Worm (Caenorhabditis elegans) whole organism, L2 larva: ENCODE results near the gene sid-1.

Experiments used
- Y55F3AM.14 ChIP-seq: fragments of 200-800 bp; sonication (Bioruptor generic); optimal IDR thresholded peaks from 2 replicates; lab custom pipeline; 2018; ENCODE audit warnings: mild to moderate bottlenecking, missing genetic modification characterization, missing compliant biosample characterization
- aly-2 ChIP-seq: fragments of 150-350 bp; optimal IDR thresholded peaks from 2 replicates; lab custom pipeline; 2014; ENCODE audit warnings: missing biosample characterization, missing genetic modification characterization
- ama-1 ChIP-seq: fragments of 150-350 bp; optimal IDR thresholded peaks from 2 replicates; lab custom pipeline; 2018; ENCODE audit warnings: inconsistent platforms
- ceh-16 ChIP-seq: fragments of 150-350 bp; optimal IDR thresholded peaks from 2 replicates; lab custom pipeline; 2014; ENCODE audit warnings: missing biosample characterization, missing genetic modification characterization
- ceh-82 ChIP-seq: fragments of 150-350 bp; optimal IDR thresholded peaks from 2 replicates; lab custom pipeline; 2014; ENCODE audit warnings: missing biosample characterization, missing genetic modification characterization
- crh-2 ChIP-seq: sonication (generic microtip); optimal IDR thresholded peaks from 2 replicates; lab custom pipeline; 2017; ENCODE audit warnings: missing biosample characterization, missing genetic modification characterization
- dmd-4 ChIP-seq: sonication (generic microtip); optimal IDR thresholded peaks from 2 replicates; lab custom pipeline; 2017; ENCODE audit warnings: missing biosample characterization, missing genetic modification characterization
- elt-3 ChIP-seq: sonication (generic microtip); optimal IDR thresholded peaks from 2 replicates; lab custom pipeline; 2017; ENCODE audit warnings: missing biosample characterization, missing genetic modification characterization
- fos-1 ChIP-seq: fragments of 150-350 bp; optimal IDR thresholded peaks from 2 replicates; lab custom pipeline; 2014; ENCODE audit warnings: missing biosample characterization, missing genetic modification characterization
- gmeb-1 ChIP-seq: fragments of 150-350 bp; optimal IDR thresholded peaks from 2 replicates; lab custom pipeline; 2014; ENCODE audit warnings: missing biosample characterization, missing genetic modification characterization
- lin-11 ChIP-seq: fragments of 150-350 bp; sonication (generic microtip); optimal IDR thresholded peaks from 2 replicates; lab custom pipeline; 2014; ENCODE audit warnings: missing biosample characterization, missing genetic modification characterization, inconsistent platforms, mixed read lengths
- lin-13 ChIP-seq: fragments of 150-350 bp; optimal IDR thresholded peaks from 2 replicates; lab custom pipeline; 2014; ENCODE audit warnings: missing biosample characterization, missing genetic modification reagents, missing genetic modification characterization
- lin-39 ChIP-seq: fragments of 150-350 bp; optimal IDR thresholded peaks from 2 replicates; lab custom pipeline; 2014; ENCODE audit warnings: missing biosample characterization, missing genetic modification reagents, missing genetic modification characterization
- mbf-1 ChIP-seq: sonication (generic microtip); optimal IDR thresholded peaks from 2 replicates; lab custom pipeline; 2017; ENCODE audit warnings: missing biosample characterization, missing genetic modification characterization
- mdl-1 ChIP-seq, 2 experiments: fragments of 150-350 bp in 1 of 2; sonication (generic microtip) in 1 of 2; optimal IDR thresholded peaks; 2 replicates each; lab custom pipeline; 2017; ENCODE audit warnings: missing biosample characterization in 2 of 2, missing genetic modification characterization in 2 of 2
- nhr-237 ChIP-seq: fragments of 150-350 bp; optimal IDR thresholded peaks from 2 replicates; lab custom pipeline; 2014; ENCODE audit warnings: missing biosample characterization, missing genetic modification characterization
- nhr-25 ChIP-seq: fragments of 150-350 bp; sonication (generic microtip); optimal IDR thresholded peaks from 3 replicates; lab custom pipeline; 2014; ENCODE audit warnings: missing biosample characterization, missing genetic modification characterization
- nhr-77 ChIP-seq: fragments of 150-350 bp; optimal IDR thresholded peaks from 2 replicates; lab custom pipeline; 2014; ENCODE audit warnings: missing biosample characterization, missing genetic modification characterization
- peb-1 ChIP-seq: fragments of 150-350 bp; optimal IDR thresholded peaks from 2 replicates; lab custom pipeline; 2014; ENCODE audit warnings: missing biosample characterization, missing genetic modification characterization
- sem-4 ChIP-seq: fragments of 150-350 bp; optimal IDR thresholded peaks from 2 replicates; lab custom pipeline; 2014; ENCODE audit warnings: missing biosample characterization, missing genetic modification reagents, missing genetic modification characterization
- sma-3 ChIP-seq: sonication (generic microtip); optimal IDR thresholded peaks from 2 replicates; lab custom pipeline; 2016; ENCODE audit warnings: missing genetic modification reagents, missing genetic modification characterization, missing compliant biosample characterization
- sma-9 ChIP-seq, 2 experiments: fragments of 150-350 bp in 1 of 2; sonication (generic microtip) in 1 of 2; optimal IDR thresholded peaks; 2 replicates each; lab custom pipeline; 2014 to 2016; ENCODE audit warnings: missing genetic modification characterization in 2 of 2, mild to moderate bottlenecking in 1 of 2, missing biosample characterization in 1 of 2, missing compliant biosample characterization in 1 of 2, missing genetic modification reagents in 1 of 2, moderate library complexity in 1 of 2
- snpc-4 ChIP-seq: fragments of 150-350 bp; optimal IDR thresholded peaks from 2 replicates; lab custom pipeline; 2014; ENCODE audit warnings: missing biosample characterization, missing genetic modification characterization
- unc-55 ChIP-seq: fragments of 150-350 bp; sonication (generic microtip); optimal IDR thresholded peaks from 3 replicates; lab custom pipeline; 2014; ENCODE audit warnings: missing biosample characterization, missing genetic modification reagents, missing genetic modification characterization
- ztf-11 ChIP-seq: sonication (generic microtip); optimal IDR thresholded peaks from 2 replicates; lab custom pipeline; 2017; ENCODE audit warnings: missing biosample characterization, missing genetic modification characterization
- ztf-4 ChIP-seq: fragments of 150-350 bp; optimal IDR thresholded peaks from 2 replicates; lab custom pipeline; 2014; ENCODE audit warnings: missing biosample characterization, missing genetic modification characterization

Gene sid-1

DNA sequence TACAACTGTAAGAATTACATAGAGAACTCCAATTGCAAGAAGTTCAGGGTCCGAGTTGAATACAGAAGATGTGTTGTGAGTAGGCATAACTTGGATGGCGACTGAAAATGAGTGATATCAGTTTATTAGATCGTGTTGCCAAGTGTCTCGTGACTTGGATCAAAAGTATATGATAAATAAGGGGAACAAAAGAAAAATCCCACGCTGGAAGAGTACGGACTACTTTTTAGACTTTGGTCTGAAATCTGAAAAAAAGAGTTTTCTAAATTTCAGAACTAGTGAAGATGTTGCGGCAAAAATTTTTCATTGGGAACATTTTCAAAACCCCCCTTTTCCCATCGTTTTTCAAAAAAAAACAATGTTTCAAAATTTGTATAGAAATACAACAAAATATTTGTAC, 49.8 kb downstream of the sid-1 start, which contains the start of gene srt-64:
Gene srt-64, minus strand, starts transcription at position 101 of the 400 bp plus-strand sequence.
- TF ChIP-seq ama-1 (no peak), ztf-11 (tag; lab: Kevin White, UChicago) (no peak), ceh-82 (tag; lab: Kevin White, UChicago) (no peak), crh-2 (no peak), dmd-4 (tag; lab: Kevin White, UChicago) (no peak), ceh-16 (no peak), nhr-25 (tag; lab: Kevin White, UChicago) (no peak), gmeb-1 (tag; lab: Kevin White, UChicago) (no peak), lin-13 (GFP tag; lab: Kevin White, UChicago) (no peak), unc-55 (GFP tag; lab: Kevin White, UChicago) (no peak), fos-1 (tag; lab: Kevin White, UChicago) (no peak), lin-39 (tag; lab: Kevin White, UChicago) (no peak)
- TF ChIP-seq, all 48 proteins: peak for 0

DNA sequence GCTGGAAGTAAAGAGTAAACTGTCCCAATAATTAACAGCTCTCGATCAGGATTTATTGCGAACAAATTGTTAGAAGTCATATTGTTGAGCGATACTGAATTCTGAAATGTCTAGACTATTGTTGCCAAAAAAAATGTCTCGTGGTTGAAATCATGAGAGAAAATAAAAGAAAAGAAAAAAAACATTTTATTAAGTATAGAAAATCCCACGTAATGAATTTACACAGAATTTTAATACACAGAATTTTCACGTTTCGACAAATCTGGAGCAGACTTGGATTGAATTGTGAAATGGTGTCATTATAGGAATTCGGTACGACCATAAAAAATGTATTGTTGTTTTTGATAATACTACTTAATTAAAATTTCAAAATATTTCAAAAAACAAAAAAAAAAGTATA, 53.1 kb downstream of the sid-1 start, which contains the start of gene srt-65:
Gene srt-65, minus strand, starts transcription at position 101 of the 400 bp plus-strand sequence.
- TF ChIP-seq nhr-237 (tag; lab: Kevin White, UChicago): no peak
- no peak for TF ChIP-seq elt-3 (tag; lab: Kevin White, UChicago)
- no peak for TF ChIP-seq sma-3 (GFP tag; lab: Kevin White, UChicago)
- no peak for TF ChIP-seq dmd-4 (tag; lab: Kevin White, UChicago)
- no peak for TF ChIP-seq peb-1
- TF ChIP-seq ztf-4: no peak
- no peak for TF ChIP-seq aly-2 (tag; lab: Kevin White, UChicago)
- TF ChIP-seq mdl-1 (tag; optimal IDR thresholded peaks at IDR 0.05; lab: Kevin White, UChicago): no peak
- TF ChIP-seq nhr-77 (tag; lab: Kevin White, UChicago): no peak
- no peak for TF ChIP-seq lin-11 (tag; lab: Kevin White, UChicago)
- TF ChIP-seq crh-2: no peak
- TF ChIP-seq mbf-1 (tag; lab: Kevin White, UChicago): no peak
- no peak for TF ChIP-seq Y55F3AM.14 (GFP tag; lab: Kevin White, UChicago)
- no peak for TF ChIP-seq sem-4 (tag; lab: Kevin White, UChicago)
- TF ChIP-seq snpc-4 (tag; lab: Kevin White, UChicago): no peak
- TF ChIP-seq nhr-25 (tag; lab: Kevin White, UChicago): no peak
- TF ChIP-seq sma-9 (GFP tag; optimal IDR thresholded peaks at IDR 0.05; lab: Kevin White, UChicago): no peak
- TF ChIP-seq sma-9 (tag; optimal IDR thresholded peaks at IDR 0.05; lab: Kevin White, UChicago): no peak
